Worm (Caenorhabditis elegans) whole organism, young adult: ENCODE results near the gene rnh-1.1.

Experiments used
- akir-1 ChIP-seq: fragments of 200-800 bp; sonication (Bioruptor generic); optimal IDR thresholded peaks from 2 replicates; lab custom pipeline; 2018; ENCODE audit warnings: mild to moderate bottlenecking, missing genetic modification characterization, moderate library complexity, missing compliant biosample characterization
- die-1 ChIP-seq: sonication (generic microtip); optimal IDR thresholded peaks from 2 replicates; lab custom pipeline; 2016; ENCODE audit warnings: missing genotype, mild to moderate bottlenecking, missing genetic modification characterization, missing compliant biosample characterization
- mel-28 ChIP-seq: sonication (generic microtip); optimal IDR thresholded peaks from 2 replicates; lab custom pipeline; 2016; ENCODE audit warnings: borderline replicate concordance, mild to moderate bottlenecking, missing genetic modification characterization, missing compliant biosample characterization
- nhr-80 ChIP-seq: sonication (generic microtip); optimal IDR thresholded peaks from 2 replicates; lab custom pipeline; 2016; ENCODE audit warnings: missing genetic modification characterization, missing compliant biosample characterization
- snpc-4 ChIP-seq, 5 experiments: fragments of 150-350 bp in 1 of 5; sonication (generic microtip) in 4 of 5; optimal IDR thresholded peaks; 2 replicates each; lab custom pipeline; 2014 to 2018; ENCODE audit warnings: missing genetic modification characterization in 5 of 5, missing biosample characterization in 3 of 5, antibody characterized with exemption in 2 of 5, mild to moderate bottlenecking in 2 of 5, missing compliant biosample characterization in 2 of 5, missing genotype in 2 of 5, moderate library complexity in 2 of 5, missing genetic modification reagents in 1 of 5
- unc-130 ChIP-seq: sonication (generic microtip); optimal IDR thresholded peaks from 2 replicates; lab custom pipeline; 2016; ENCODE audit warnings: missing genetic modification reagents, missing genetic modification characterization, missing compliant biosample characterization
- unc-62 ChIP-seq: fragments of 150-350 bp; optimal IDR thresholded peaks from 2 replicates; lab custom pipeline; 2014; ENCODE audit warnings: missing biosample characterization, missing genetic modification reagents, missing genetic modification characterization
- ztf-3 ChIP-seq: fragments of 200-800 bp; sonication (Bioruptor generic); optimal IDR thresholded peaks from 2 replicates; lab custom pipeline; 2018; ENCODE audit warnings: mild to moderate bottlenecking, missing genetic modification characterization, missing compliant biosample characterization
- ztf-6 ChIP-seq: fragments of 200-800 bp; sonication (Bioruptor generic); IDR thresholded peaks from 2 replicates; pipeline ENCODE4 v1.3.6; 2022; ENCODE audit warnings: missing genetic modification reagents, missing genetic modification characterization, missing compliant biosample characterization

ce11 chrII:7542952-7543351 lies 17.4 kb downstream of the rnh-1.1 start:
- TF ChIP-seq mel-28 (tag; lab: Kevin White, UChicago) = no peak
- no peak for TF ChIP-seq akir-1
- no peak for TF ChIP-seq nhr-80 (tag; lab: Kevin White, UChicago)
- no peak for TF ChIP-seq unc-62
- no peak for TF ChIP-seq ztf-3 (GFP tag; lab: Kevin White, UChicago)
- no peak for TF ChIP-seq die-1 (tag; lab: Kevin White, UChicago)
- TF ChIP-seq ztf-6 (GFP tag; lab: Robert Waterston, UW) = no peak
- TF ChIP-seq unc-130 = no peak
- no peak for TF ChIP-seq snpc-4 (GFP tag; optimal IDR thresholded peaks at IDR 0.05; lab: Kevin White, UChicago)
- TF ChIP-seq snpc-4 (tag; optimal IDR thresholded peaks at IDR 0.05; lab: Kevin White, UChicago) = no peak
